Fruit fly (Drosophila melanogaster) whole organism, embryonic: ENCODE data around the gene nmo.

Experiments
- Atf-2 ChIP-seq: fragments of 200-800 bp; sonication (Bioruptor generic); optimal IDR thresholded peaks from 2 replicates; lab custom pipeline; 2016; ENCODE audit warnings: missing biosample characterization, missing genetic modification characterization
- CG11093 ChIP-seq: fragments of 200-800 bp; sonication (Bioruptor generic); IDR thresholded peaks from 3 replicates; pipeline ENCODE4 v1.3.6; 2022; ENCODE audit warnings: missing biosample characterization, missing genetic modification characterization
- CG12071 ChIP-seq: fragments of 200-800 bp; sonication (Bioruptor generic); optimal IDR thresholded peaks from 3 replicates; lab custom pipeline; 2018; ENCODE audit warnings: missing biosample characterization, mild to moderate bottlenecking, missing genetic modification characterization
- CG3065 ChIP-seq: fragments of 200-800 bp; sonication (Bioruptor generic); optimal IDR thresholded peaks from 2 replicates; lab custom pipeline; 2016; ENCODE audit warnings: missing biosample characterization, missing genetic modification characterization
- CG32772 ChIP-seq: fragments of 200-800 bp; sonication (Bioruptor generic); IDR thresholded peaks from 2 replicates; pipeline ENCODE4 v1.3.6; 2022; ENCODE audit warnings: missing biosample characterization, missing genetic modification characterization
- CG42726 ChIP-seq: fragments of 200-800 bp; sonication (Bioruptor generic); IDR thresholded peaks from 2 replicates; pipeline ENCODE4 v1.3.6; 2022; ENCODE audit warnings: missing biosample characterization, missing genetic modification characterization; ENCODE audit not compliant: partially characterized antibody
- CG4360 ChIP-seq: fragments of 200-800 bp; sonication (Bioruptor generic); IDR thresholded peaks from 2 replicates; pipeline ENCODE4 v1.3.6; 2022; ENCODE audit warnings: missing biosample characterization, missing genetic modification characterization
- CG4820 ChIP-seq: fragments of 200-800 bp; sonication (Bioruptor generic); optimal IDR thresholded peaks from 3 replicates; lab custom pipeline; 2016; ENCODE audit warnings: missing biosample characterization, missing genetic modification characterization
- CG7271 ChIP-seq: fragments of 200-800 bp; sonication (Bioruptor generic); optimal IDR thresholded peaks from 2 replicates; lab custom pipeline; 2018; ENCODE audit warnings: missing biosample characterization, mild to moderate bottlenecking, missing genetic modification characterization, moderate library complexity
- CG7357 ChIP-seq: fragments of 200-800 bp; sonication (Bioruptor generic); IDR thresholded peaks from 3 replicates; pipeline ENCODE4 v1.3.6; 2022; ENCODE audit warnings: missing biosample characterization, missing genetic modification characterization
- CG8290 ChIP-seq, 3 experiments: fragments of 200-800 bp; sonication (Bioruptor generic); optimal IDR thresholded peaks; 2 replicates each; lab custom pipeline; 2016 to 2019; ENCODE audit warnings: missing biosample characterization in 3 of 3, missing genetic modification characterization in 3 of 3, mild to moderate bottlenecking in 2 of 3, moderate library complexity in 1 of 3
- CG8478 ChIP-seq: fragments of >200 bp; optimal IDR thresholded peaks from 2 replicates; lab custom pipeline; 2018
- CkIIα-i1 ChIP-seq: fragments of 200-800 bp; sonication (Bioruptor generic); IDR thresholded peaks from 2 replicates; pipeline ENCODE4 v1.3.6; 2022; ENCODE audit warnings: missing biosample characterization, missing genetic modification characterization
- CoRest ChIP-seq: fragments of 200-800 bp; sonication (Bioruptor generic); optimal IDR thresholded peaks from 3 replicates; lab custom pipeline; 2018; ENCODE audit warnings: missing biosample characterization, mild to moderate bottlenecking, missing genetic modification characterization, moderate library complexity
- Deaf1 ChIP-seq: fragments of 200-800 bp; optimal IDR thresholded peaks from 3 replicates; lab custom pipeline; 2019; ENCODE audit warnings: missing biosample characterization, mild to moderate bottlenecking, missing genetic modification characterization, moderate library complexity
- E2f2 ChIP-seq: fragments of 200-800 bp; sonication (Bioruptor generic); IDR thresholded peaks from 2 replicates; pipeline ENCODE4 v1.3.6; 2022; ENCODE audit warnings: missing biosample characterization, missing genetic modification characterization
- HLHmδ ChIP-seq: fragments of 200-800 bp; sonication (Bioruptor generic); optimal IDR thresholded peaks from 2 replicates; lab custom pipeline; 2018; ENCODE audit warnings: missing biosample characterization, mild to moderate bottlenecking, missing genetic modification characterization, moderate library complexity
- Hmx ChIP-seq: fragments of 200-800 bp; sonication (Bioruptor generic); optimal IDR thresholded peaks from 2 replicates; lab custom pipeline; 2016; ENCODE audit warnings: missing biosample characterization, missing genetic modification characterization
- Hr51 ChIP-seq, 2 experiments: fragments of 200-800 bp; sonication (Bioruptor generic); optimal IDR thresholded peaks; 2 replicates in 1 of 2; 3 replicates in 1 of 2; lab custom pipeline; 2016 to 2018; ENCODE audit warnings: missing biosample characterization in 2 of 2, missing genetic modification characterization in 2 of 2, mild to moderate bottlenecking in 1 of 2, moderate library complexity in 1 of 2
- Lim3 ChIP-seq: fragments of 200-800 bp; sonication (Bioruptor generic); IDR thresholded peaks from 2 replicates; pipeline ENCODE4 v1.3.6; 2022; ENCODE audit warnings: missing biosample characterization, missing genetic modification characterization
- Meics ChIP-seq: fragments of 200-800 bp; sonication (Bioruptor generic); optimal IDR thresholded peaks from 2 replicates; lab custom pipeline; 2017; ENCODE audit warnings: missing biosample characterization, mild to moderate bottlenecking, missing genetic modification characterization
- Pdp1 ChIP-seq, 2 experiments: fragments of 200-800 bp; sonication (Bioruptor generic); optimal IDR thresholded peaks; 3 replicates each; lab custom pipeline; 2016; ENCODE audit warnings: missing biosample characterization in 2 of 2, missing genetic modification characterization in 2 of 2, mild to moderate bottlenecking in 1 of 2, moderate library complexity in 1 of 2
- Trl ChIP-seq, 3 experiments: fragments of >200 bp in 2 of 3; fragments of 200-800 bp in 1 of 3; sonication (Bioruptor generic) in 1 of 3; optimal IDR thresholded peaks; 2 replicates in 1 of 3; 3 replicates in 2 of 3; lab custom pipeline; 2016 to 2017; ENCODE audit warnings: missing biosample characterization in 1 of 3, missing genetic modification characterization in 1 of 3
- Xrp1 ChIP-seq: fragments of 200-800 bp; sonication (Bioruptor generic); IDR thresholded peaks from 2 replicates; pipeline ENCODE4 v1.3.6; 2022; ENCODE audit warnings: missing biosample characterization, missing genetic modification characterization
- ap ChIP-seq: fragments of 200-800 bp; sonication (Bioruptor generic); IDR thresholded peaks from 2 replicates; pipeline ENCODE4 v1.3.6; 2022; ENCODE audit warnings: missing biosample characterization, missing genetic modification characterization
- ash1 ChIP-seq: fragments of 200-800 bp; sonication (Bioruptor generic); optimal IDR thresholded peaks from 2 replicates; lab custom pipeline; 2018; ENCODE audit warnings: missing biosample characterization, mild to moderate bottlenecking, missing genetic modification characterization
- bbx ChIP-seq: fragments of 200-800 bp; sonication (Bioruptor generic); IDR thresholded peaks from 2 replicates; pipeline ENCODE4 v1.3.6; 2022; ENCODE audit warnings: missing biosample characterization, missing genetic modification characterization; ENCODE audit not compliant: partially characterized antibody
- cas ChIP-seq: fragments of 200-800 bp; sonication (Bioruptor generic); IDR thresholded peaks from 2 replicates; pipeline ENCODE4 v1.3.6; 2022; ENCODE audit warnings: missing biosample characterization, missing genetic modification characterization
- chinmo ChIP-seq: fragments of 200-800 bp; sonication (Bioruptor generic); IDR thresholded peaks from 4 replicates; pipeline ENCODE4 v1.3.6; 2022; ENCODE audit warnings: missing biosample characterization, missing genetic modification characterization; ENCODE audit not compliant: partially characterized antibody
- ci ChIP-seq: fragments of 200-800 bp; sonication (Bioruptor generic); IDR thresholded peaks from 3 replicates; pipeline ENCODE4 v1.3.6; 2022; ENCODE audit warnings: missing biosample characterization, missing genetic modification characterization
- emc ChIP-seq: fragments of 200-800 bp; sonication (Bioruptor generic); optimal IDR thresholded peaks from 2 replicates; lab custom pipeline; 2016; ENCODE audit warnings: missing biosample characterization, missing genetic modification characterization
- en ChIP-seq: fragments of 200-800 bp; sonication (Bioruptor generic); optimal IDR thresholded peaks from 2 replicates; lab custom pipeline; 2016; ENCODE audit warnings: missing biosample characterization, missing genetic modification characterization
- fd96Cb ChIP-seq: fragments of 200-800 bp; sonication (Bioruptor generic); optimal IDR thresholded peaks from 2 replicates; lab custom pipeline; 2018; ENCODE audit warnings: missing biosample characterization, mild to moderate bottlenecking, missing genetic modification characterization, moderate library complexity
- grn ChIP-seq: fragments of 200-800 bp; sonication (Bioruptor generic); optimal IDR thresholded peaks from 3 replicates; lab custom pipeline; 2017; ENCODE audit warnings: missing biosample characterization, missing genetic modification characterization
- hb ChIP-seq: fragments of 200-800 bp; sonication (Bioruptor generic); IDR thresholded peaks from 3 replicates; pipeline ENCODE4 v1.3.6; 2022; ENCODE audit warnings: missing biosample characterization, missing genetic modification characterization; ENCODE audit not compliant: partially characterized antibody
- ind ChIP-seq: fragments of 200-800 bp; sonication (Bioruptor generic); optimal IDR thresholded peaks from 3 replicates; lab custom pipeline; 2016; ENCODE audit warnings: missing biosample characterization, missing genetic modification characterization
- jumu ChIP-seq: fragments of 200-800 bp; sonication (Bioruptor generic); optimal IDR thresholded peaks from 3 replicates; lab custom pipeline; 2016; ENCODE audit warnings: missing biosample characterization, missing genetic modification characterization
- lmd ChIP-seq: fragments of 200-800 bp; sonication (Bioruptor generic); IDR thresholded peaks from 2 replicates; pipeline ENCODE4 v1.3.6; 2022; ENCODE audit warnings: missing biosample characterization, missing genetic modification characterization
- lola ChIP-seq, 3 experiments: fragments of >200 bp in 2 of 3; fragments of 200-800 bp in 1 of 3; sonication (Bioruptor generic) in 1 of 3; optimal IDR thresholded peaks; 2 replicates each; lab custom pipeline; 2017 to 2019; ENCODE audit warnings: missing biosample characterization in 3 of 3, missing genetic modification characterization in 3 of 3, mild to moderate bottlenecking in 1 of 3, moderate library complexity in 1 of 3
- mirr ChIP-seq: fragments of 200-800 bp; sonication (Bioruptor generic); optimal IDR thresholded peaks from 3 replicates; lab custom pipeline; 2018; ENCODE audit warnings: missing biosample characterization, mild to moderate bottlenecking, missing genetic modification characterization
- oc ChIP-seq: fragments of 200-800 bp; sonication (Bioruptor generic); optimal IDR thresholded peaks from 2 replicates; lab custom pipeline; 2018; ENCODE audit warnings: missing biosample characterization, mild to moderate bottlenecking, missing genetic modification characterization, moderate library complexity
- phol ChIP-seq: fragments of 200-800 bp; sonication (Bioruptor generic); optimal IDR thresholded peaks from 3 replicates; lab custom pipeline; 2018; ENCODE audit warnings: missing biosample characterization, mild to moderate bottlenecking, missing genetic modification characterization, moderate library complexity
- pros ChIP-seq: fragments of 200-800 bp; sonication (Bioruptor generic); optimal IDR thresholded peaks from 3 replicates; lab custom pipeline; 2019; ENCODE audit warnings: missing biosample characterization, mild to moderate bottlenecking, missing genetic modification characterization, moderate library complexity
- sd ChIP-seq: fragments of 200-800 bp; sonication (Bioruptor generic); optimal IDR thresholded peaks from 3 replicates; lab custom pipeline; 2018; ENCODE audit warnings: missing biosample characterization, mild to moderate bottlenecking, missing genetic modification characterization, moderate library complexity
- sim ChIP-seq: fragments of 200-800 bp; sonication (Bioruptor generic); IDR thresholded peaks from 2 replicates; pipeline ENCODE4 v1.3.6; 2022; ENCODE audit warnings: missing biosample characterization, missing genetic modification characterization
- slou ChIP-seq: fragments of 200-800 bp; sonication (Bioruptor generic); optimal IDR thresholded peaks from 3 replicates; lab custom pipeline; 2016; ENCODE audit warnings: missing biosample characterization, missing genetic modification characterization
- slp2 ChIP-seq: fragments of 200-800 bp; sonication (Bioruptor generic); optimal IDR thresholded peaks from 2 replicates; lab custom pipeline; 2016; ENCODE audit warnings: missing biosample characterization, missing genetic modification characterization
- unc-4 ChIP-seq: fragments of 200-800 bp; sonication (Bioruptor generic); IDR thresholded peaks from 2 replicates; pipeline ENCODE4 v1.3.6; 2022; ENCODE audit warnings: missing biosample characterization, missing genetic modification characterization; ENCODE audit not compliant: partially characterized antibody
- vvl ChIP-seq: fragments of 200-800 bp; sonication (Bioruptor generic); IDR thresholded peaks from 2 replicates; pipeline ENCODE4 v1.3.6; 2022; ENCODE audit warnings: missing biosample characterization, missing genetic modification characterization
- zen ChIP-seq: fragments of 200-800 bp; sonication (Bioruptor generic); optimal IDR thresholded peaks from 3 replicates; lab custom pipeline; 2018; ENCODE audit warnings: missing biosample characterization, mild to moderate bottlenecking, missing genetic modification characterization, moderate library complexity

The nmo gene

dm6 chr3L:7947880-7948286 lies 31.0 kb upstream of the nmo start, which contains the start of gene exex (continued):
- TF ChIP-seq CG7271 (tag; lab: Kevin White, UChicago) (no peak), sd (peak; percentile 85), grn (peak; percentile 58), bbx (GFP tag; lab: Robert Waterston, UW) (peak; percentile 46), E2f2 (GFP tag; lab: Robert Waterston, UW) (no peak), Atf-2 (GFP tag; lab: Kevin White, UChicago) (no peak), fd96Cb (tag; lab: Kevin White, UChicago) (no peak), ind (GFP tag; lab: Kevin White, UChicago) (no peak), Xrp1 (GFP tag; lab: Robert Waterston, UW) (no peak), vvl (GFP tag; lab: Robert Waterston, UW) (peak; percentile 59; the same call in 1 of the 2 replicates), mirr (GFP tag; lab: Kevin White, UChicago) (peak; percentile 74), ap (no peak), jumu (GFP tag; lab: Kevin White, UChicago) (no peak), CG12071 (GFP tag; lab: Kevin White, UChicago) (peak; percentile 10), emc (GFP tag; lab: Kevin White, UChicago) (no peak), lmd (no peak), cas (no peak), CG11093 (no peak), CoRest (tag; lab: Kevin White, UChicago) (peak; percentile 25), Trl (optimal IDR thresholded peaks at IDR 0.05; lab: Kevin White, UChicago) (peak; percentile 61 to 80), Trl (GFP tag; optimal IDR thresholded peaks at IDR 0.05; lab: Kevin White, UChicago) (peak; percentile 23), hb (GFP tag; lab: Robert Waterston, UW) (no peak), chinmo (GFP tag; lab: Robert Waterston, UW) (0 out of 4 replicates have a peak, but pooled peaks have one; percentile 67), Hmx (GFP tag; lab: Kevin White, UChicago) (no peak), slou (no peak), CG4360 (GFP tag; lab: Robert Waterston, UW) (no peak), Lim3 (GFP tag; lab: Robert Waterston, UW) (no peak), sim (GFP tag; lab: Robert Waterston, UW) (no peak), CkIIα-i1 (no peak), oc (tag; lab: Kevin White, UChicago) (peak; percentile 14), CG42726 (peak; percentile 21; the same call in 1 of the 2 replicates), ci (GFP tag; lab: Robert Waterston, UW) (peak; percentile 43; the same call in 1 of the 3 replicates), CG3065 (GFP tag; lab: Kevin White, UChicago) (peak; percentile 62), lola (GFP tag; optimal IDR thresholded peaks at IDR 0.05; lab: Kevin White, UChicago) (no peak), Deaf1 (tag; lab: Kevin White, UChicago) (peak; percentile 69), CG32772 (GFP tag; lab: Robert Waterston, UW) (no peak), CG4820 (no peak), HLHmδ (peak; percentile 36), ash1 (GFP tag; lab: Kevin White, UChicago) (peak; percentile 83), unc-4 (no peak), CG7357 (no peak), en (no peak), Hr51 (GFP tag; optimal IDR thresholded peaks at IDR 0.05; lab: Kevin White, UChicago) (no peak), CG8290 (GFP tag; optimal IDR thresholded peaks at IDR 0.05; lab: Kevin White, UChicago) (no peak), CG8290 (tag; optimal IDR thresholded peaks at IDR 0.05; lab: Kevin White, UChicago) (peak in 1 of 2 experiments; percentile 31), CG8478 (lab: Kevin White, UChicago) (no peak), pros (GFP tag; lab: Kevin White, UChicago) (peak; percentile 47), Meics (GFP tag; lab: Kevin White, UChicago) (no peak), phol (tag; lab: Kevin White, UChicago) (peak; percentile 83), zen (tag; lab: Kevin White, UChicago) (peak; percentile 88), Pdp1 (GFP tag; optimal IDR thresholded peaks at IDR 0.05; lab: Kevin White, UChicago) (peak in 1 of 2 experiments; percentile 68), slp2 (GFP tag; lab: Kevin White, UChicago) (no peak)
